Fruit fly (Drosophila melanogaster) S2 (cell line): Measurements from ENCODE around the gene CG7382.

Experiments
- CG8478 ChIP-seq: fragments of >200 bp; optimal IDR thresholded peaks from 2 replicates; lab custom pipeline; 2018
- CTCF ChIP-seq, 2 experiments: fragments of >200 bp; optimal IDR thresholded peaks; 2 replicates each; lab custom pipeline; 2018

DNA sequence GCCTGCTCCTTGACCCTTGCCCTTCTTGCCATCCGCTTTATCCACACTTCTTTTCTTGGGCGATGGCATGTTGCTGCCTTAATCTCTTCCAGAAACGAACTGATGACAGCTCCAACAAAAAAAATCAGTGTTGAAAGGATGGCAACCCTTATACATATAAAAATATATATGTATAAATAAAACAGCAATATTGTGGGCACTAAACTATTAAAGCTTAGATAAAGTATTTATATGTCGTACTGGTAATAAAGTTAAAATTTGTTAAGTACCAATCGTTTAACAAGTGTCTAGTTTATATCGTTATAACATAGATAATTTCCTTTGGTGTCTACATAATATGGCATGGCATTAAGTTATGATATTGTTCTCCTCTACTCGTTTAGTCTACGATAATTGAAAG lies 17.0 kb upstream of the CG7382 start, which contains the start of gene tomb:
- TF ChIP-seq CG8478 (lab: Kevin White, UChicago) = no peak
- no peak for TF ChIP-seq CTCF (optimal IDR thresholded peaks at IDR 0.05; lab: Kevin White, UChicago)
